Worm (Caenorhabditis elegans) whole organism, young adult: Measurements from ENCODE around the gene swt-4.

Experiments
- D2030.7 ChIP-seq: fragments of 200-800 bp; sonication (Bioruptor generic); IDR thresholded peaks from 2 replicates; pipeline ENCODE4 v1.3.6; 2022; ENCODE audit warnings: missing genetic modification reagents, missing genetic modification characterization, missing compliant biosample characterization
- aptf-2 ChIP-seq: fragments of 200-800 bp; sonication (Bioruptor generic); conservative IDR thresholded peaks from 2 replicates; pipeline ENCODE4 v1.3.6; 2022; ENCODE audit warnings: missing genetic modification reagents, missing genetic modification characterization, missing compliant biosample characterization
- cebp-1 ChIP-seq, 2 experiments: fragments of 200-800 bp in 1 of 2; sonication (Bioruptor generic) in 1 of 2; sonication (generic microtip) in 1 of 2; IDR thresholded peaks in 1 of 2; optimal IDR thresholded peaks in 1 of 2; 2 replicates each; pipeline versions ENCODE4 v1.3.6 to Lab custom; 2017 to 2022; ENCODE audit warnings: missing compliant biosample characterization in 2 of 2, missing genetic modification characterization in 2 of 2, mild to moderate bottlenecking in 1 of 2, missing genetic modification reagents in 1 of 2, moderate library complexity in 1 of 2
- sdz-38 ChIP-seq: sonication (generic microtip); optimal IDR thresholded peaks from 2 replicates; lab custom pipeline; 2016; ENCODE audit warnings: missing genotype, missing genetic modification characterization, missing compliant biosample characterization

DNA sequence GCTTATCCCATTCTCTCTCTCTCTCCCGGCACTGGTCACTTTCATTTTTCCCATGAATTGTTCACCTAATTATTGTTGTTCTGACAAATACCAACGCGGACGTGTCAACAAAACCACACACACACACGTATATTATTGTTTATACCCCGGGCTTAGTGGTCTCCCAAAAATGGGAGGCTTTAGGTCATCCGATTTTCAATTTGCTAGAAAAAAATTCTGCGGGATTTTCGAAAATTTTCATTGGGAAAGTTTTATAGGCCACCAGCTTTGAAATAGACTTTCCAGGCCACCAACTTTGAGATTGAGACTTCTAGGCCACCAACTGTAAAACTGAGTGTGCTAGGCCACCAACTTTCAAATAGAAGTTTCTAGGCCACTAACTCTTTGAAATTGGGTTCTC lies 9.0 kb upstream of the swt-4 start:
- TF ChIP-seq cebp-1 (GFP tag; IDR thresholded peaks at IDR 0.05; lab: Robert Waterston, UW) = no peak
- TF ChIP-seq cebp-1 (tag; optimal IDR thresholded peaks at IDR 0.05; lab: Kevin White, UChicago) = no peak
- no peak for TF ChIP-seq sdz-38 (tag; lab: Kevin White, UChicago)
- no peak for TF ChIP-seq D2030.7 (GFP tag; lab: Robert Waterston, UW)
- no peak for TF ChIP-seq aptf-2 (GFP tag; lab: Robert Waterston, UW)
